Worm (Caenorhabditis elegans): ENCODE measurements around the gene C06G3.8.

C06G3.8 gene

ce11 chrIV:7044552-7045139, 12.3 kb upstream of the C06G3.8 start, which contains the start of gene tin-9.1 (continued):
- peak in 1 of 2 experiments; percentile 72 for TF ChIP-seq mdl-1 (tag; optimal IDR thresholded peaks at IDR 0.05)
- peak; percentile 87 for TF ChIP-seq lin-14 (GFP tag; optimal IDR thresholded peaks at IDR 0.05)
- no peak for TF ChIP-seq zag-1 (tag; optimal IDR thresholded peaks at IDR 0.05)
- peak; percentile 86 for TF ChIP-seq nhr-47 (tag; optimal IDR thresholded peaks at IDR 0.05)
- peak; percentile 18 for TF ChIP-seq mef-2 (tag; optimal IDR thresholded peaks at IDR 0.05)
- TF ChIP-seq mab-9 (GFP tag; IDR thresholded peaks at IDR 0.05), result peak; percentile 22; the same call in 1 of the 2 replicates
- TF ChIP-seq hlh-17 (GFP tag; optimal IDR thresholded peaks at IDR 0.05; ENCODE audit: borderline replicate concordance), result no peak
- TF ChIP-seq efl-1 (optimal IDR thresholded peaks at IDR 0.05), result peak; percentile 77 to 84
- peak; percentile 80 to 97 for TF ChIP-seq efl-1 (GFP tag; optimal IDR thresholded peaks at IDR 0.05 in 1 of 2)
- TF ChIP-seq isw-1 (GFP tag; IDR thresholded peaks at IDR 0.05), result peak; percentile 70
- no peak for TF ChIP-seq pqm-1 (tag; optimal IDR thresholded peaks at IDR 0.05)
- no peak for TF ChIP-seq ceh-90 (tag; optimal IDR thresholded peaks at IDR 0.05)
- no peak for TF ChIP-seq efl-3 (GFP tag; optimal IDR thresholded peaks at IDR 0.05)
- no peak for TF ChIP-seq Y116A8C.19 (tag; optimal IDR thresholded peaks at IDR 0.05; ENCODE audit: borderline replicate concordance)
- no peak for TF ChIP-seq sptf-1 (tag; optimal IDR thresholded peaks at IDR 0.05)
- TF ChIP-seq alr-1 (tag; optimal IDR thresholded peaks at IDR 0.05; ENCODE audit: borderline replicate concordance), result no peak
- peak; percentile 91 for TF ChIP-seq nhr-20 (tag; optimal IDR thresholded peaks at IDR 0.05)
- no peak for TF ChIP-seq pag-3 (tag; optimal IDR thresholded peaks at IDR 0.05; ENCODE audit: borderline replicate concordance, insufficient read depth)
- TF ChIP-seq fkh-10 (GFP tag; optimal IDR thresholded peaks at IDR 0.05), result no peak
- peak; percentile 28 for TF ChIP-seq fkh-4 (tag; optimal IDR thresholded peaks at IDR 0.05; ENCODE audit: borderline replicate concordance)
- TF ChIP-seq jun-1 (tag; optimal IDR thresholded peaks at IDR 0.05), result peak; percentile 72
- TF ChIP-seq pax-3 (tag; optimal IDR thresholded peaks at IDR 0.05), result no peak
- no peak for TF ChIP-seq unc-30 (tag; optimal IDR thresholded peaks at IDR 0.05)
- no peak for TF ChIP-seq ces-1 (GFP tag; optimal IDR thresholded peaks at IDR 0.05)
- no peak for TF ChIP-seq unc-62 (GFP tag; optimal IDR thresholded peaks at IDR 0.05)
- no peak for TF ChIP-seq vab-15 (tag; optimal IDR thresholded peaks at IDR 0.05)
- TF ChIP-seq lsy-2 (tag; optimal IDR thresholded peaks at IDR 0.05), result peak; percentile 89 to 92
- peak; percentile 83 for TF ChIP-seq rnt-1 (tag; optimal IDR thresholded peaks at IDR 0.05)
- TF ChIP-seq irx-1 (tag; optimal IDR thresholded peaks at IDR 0.05), result peak; percentile 68
- TF ChIP-seq nhr-19 (GFP tag; conservative IDR thresholded peaks at IDR 0.05), result peak; percentile 91
- peak in 1 of 2 experiments; percentile 69 for TF ChIP-seq ztf-11 (tag; optimal IDR thresholded peaks at IDR 0.05)
- peak; percentile 78 for TF ChIP-seq C16A3.4 (tag; optimal IDR thresholded peaks at IDR 0.05)
- TF ChIP-seq dpl-1 (GFP tag; optimal IDR thresholded peaks at IDR 0.05), result peak; percentile 68 to 83 (median 81)
- TF ChIP-seq ets-5 (GFP tag; IDR thresholded peaks at IDR 0.05), result no peak
- TF ChIP-seq hlh-4 (tag; optimal IDR thresholded peaks at IDR 0.05), result no peak
- TF ChIP-seq nhr-85 (tag), result peak; percentile 84
- peak; percentile 75 for TF ChIP-seq ceh-88 (GFP tag; IDR thresholded peaks at IDR 0.05)
- TF ChIP-seq elt-3 (tag; optimal IDR thresholded peaks at IDR 0.05), result peak in 2 of 6 experiments; percentile 53 to 75
- peak; percentile 85 for TF ChIP-seq lin-13 (GFP tag; optimal IDR thresholded peaks at IDR 0.05)
- TF ChIP-seq nhr-90 (tag; optimal IDR thresholded peaks at IDR 0.05; ENCODE audit: poor library complexity), result peak; percentile 74
- peak; percentile 39 for TF ChIP-seq F16B12.6 (tag; optimal IDR thresholded peaks at IDR 0.05)
- TF ChIP-seq xbp-1 (tag; optimal IDR thresholded peaks at IDR 0.05), result peak; percentile 84
- peak; percentile 76 for TF ChIP-seq blmp-1 (tag; optimal IDR thresholded peaks at IDR 0.05)
- no peak for TF ChIP-seq egl-27 (tag; optimal IDR thresholded peaks at IDR 0.05)
- TF ChIP-seq snu-23 (GFP tag; optimal IDR thresholded peaks at IDR 0.05), result peak; percentile 89
- peak; percentile 16 for TF ChIP-seq ama-1 (optimal IDR thresholded peaks at IDR 0.05)
- peak; percentile 76 for TF ChIP-seq lin-39 (tag; optimal IDR thresholded peaks at IDR 0.05)
- TF ChIP-seq tbx-2 (tag; optimal IDR thresholded peaks at IDR 0.05), result peak; percentile 84
- TF ChIP-seq ceh-82 (tag; optimal IDR thresholded peaks at IDR 0.05), result peak; percentile 75 to 87 (median 77)
